Worm (Caenorhabditis elegans) whole organism, L3 larva: ENCODE measurements around the gene taf-6.1.

Experiments
- R02D3.7 ChIP-seq: fragments of 150-350 bp; optimal IDR thresholded peaks from 2 replicates; lab custom pipeline; 2014; ENCODE audit warnings: missing biosample characterization, missing genetic modification characterization
- ZK546.5 ChIP-seq: sonication (generic microtip); optimal IDR thresholded peaks from 2 replicates; lab custom pipeline; 2017; ENCODE audit warnings: missing biosample characterization, missing genetic modification characterization
- aly-2 ChIP-seq: fragments of 150-350 bp; optimal IDR thresholded peaks from 2 replicates; lab custom pipeline; 2014; ENCODE audit warnings: missing biosample characterization, missing genetic modification characterization
- ceh-82 ChIP-seq: fragments of 150-350 bp; optimal IDR thresholded peaks from 2 replicates; lab custom pipeline; 2014; ENCODE audit warnings: missing biosample characterization, missing genetic modification characterization
- jun-1 ChIP-seq: fragments of 150-350 bp; optimal IDR thresholded peaks from 2 replicates; lab custom pipeline; 2014; ENCODE audit warnings: missing biosample characterization, missing genetic modification reagents, missing genetic modification characterization
- lin-39 ChIP-seq: fragments of 150-350 bp; optimal IDR thresholded peaks from 2 replicates; lab custom pipeline; 2018; ENCODE audit warnings: missing biosample characterization, missing genetic modification reagents, missing genetic modification characterization
- nfya-1 ChIP-seq: sonication (generic microtip); optimal IDR thresholded peaks from 2 replicates; lab custom pipeline; 2017; ENCODE audit warnings: missing genetic modification characterization, mild to moderate bottlenecking, missing compliant biosample characterization, antibody characterized with exemption, moderate library complexity; ENCODE audit not compliant: insufficient read depth
- nhr-11 ChIP-seq: fragments of 150-350 bp; optimal IDR thresholded peaks from 2 replicates; lab custom pipeline; 2014; ENCODE audit warnings: missing biosample characterization, missing genetic modification characterization
- nhr-76 ChIP-seq: fragments of 150-350 bp; sonication (generic microtip); optimal IDR thresholded peaks from 5 replicates; lab custom pipeline; 2014; ENCODE audit warnings: missing biosample characterization, missing genetic modification characterization
- nhr-77 ChIP-seq: fragments of 150-350 bp; optimal IDR thresholded peaks from 2 replicates; lab custom pipeline; 2014; ENCODE audit warnings: missing biosample characterization, missing genetic modification characterization
- sea-2 ChIP-seq: fragments of 150-350 bp; sonication (generic microtip); optimal IDR thresholded peaks from 4 replicates; lab custom pipeline; 2014; ENCODE audit warnings: missing biosample characterization, missing genetic modification reagents, missing genetic modification characterization
- snpc-4 ChIP-seq: fragments of 150-350 bp; optimal IDR thresholded peaks from 2 replicates; lab custom pipeline; 2014; ENCODE audit warnings: missing biosample characterization, missing genetic modification characterization
- unc-62 ChIP-seq: fragments of 150-350 bp; sonication (generic microtip); optimal IDR thresholded peaks from 4 replicates; lab custom pipeline; 2014; ENCODE audit warnings: missing biosample characterization, missing genetic modification reagents, missing genetic modification characterization
- zag-1 ChIP-seq: fragments of 150-350 bp; optimal IDR thresholded peaks from 2 replicates; lab custom pipeline; 2014; ENCODE audit warnings: missing biosample characterization, missing genetic modification characterization

- no peak for TF ChIP-seq ceh-82
- no peak for TF ChIP-seq R02D3.7 (tag; lab: Kevin White, UChicago)
- TF ChIP-seq nhr-11 (tag; lab: Kevin White, UChicago): no peak
- TF ChIP-seq ZK546.5 (tag; lab: Kevin White, UChicago): no peak
- no peak for TF ChIP-seq nhr-77 (tag; lab: Kevin White, UChicago)
- TF ChIP-seq nfya-1 (tag; lab: Kevin White, UChicago): no peak
- TF ChIP-seq jun-1 (tag; lab: Kevin White, UChicago): no peak
- TF ChIP-seq sea-2 (GFP tag; lab: Kevin White, UChicago): no peak
- TF ChIP-seq aly-2 (tag; lab: Kevin White, UChicago): no peak
- no peak for TF ChIP-seq zag-1 (tag; lab: Kevin White, UChicago)
- TF ChIP-seq snpc-4 (tag; lab: Kevin White, UChicago): no peak
- no peak for TF ChIP-seq unc-62 (GFP tag; lab: Kevin White, UChicago)
- TF ChIP-seq lin-39 (tag; lab: Kevin White, UChicago): no peak
- TF ChIP-seq nhr-76 (tag; lab: Kevin White, UChicago): no peak
Observed at ce11 chrII:1117992-1118729, 9.6 kb upstream of the taf-6.1 start, which contains the start of gene lips-13.
